Worm (Caenorhabditis elegans) whole organism, L4 larva: ENCODE results near the gene Y47D7A.19.

Source experiments
- D1046.2 ChIP-seq: fragments of 200-800 bp; sonication (Bioruptor generic); IDR thresholded peaks from 2 replicates; pipeline ENCODE4 v1.3.6; 2022; ENCODE audit warnings: missing genetic modification characterization, missing compliant biosample characterization
- F37D6.2 ChIP-seq: sonication (generic microtip); optimal IDR thresholded peaks from 2 replicates; lab custom pipeline; 2016; ENCODE audit warnings: mild to moderate bottlenecking, missing genetic modification characterization, missing compliant biosample characterization
- F49E8.2 ChIP-seq: sonication (generic microtip); optimal IDR thresholded peaks from 2 replicates; lab custom pipeline; 2016; ENCODE audit warnings: missing compliant biosample characterization, mild to moderate bottlenecking, missing genetic modification characterization, borderline replicate concordance
- R02D3.7 ChIP-seq: fragments of 150-350 bp; sonication (generic microtip); optimal IDR thresholded peaks from 3 replicates; lab custom pipeline; 2014; ENCODE audit warnings: missing biosample characterization, missing genetic modification characterization
- Y105C5A.15 ChIP-seq: fragments of 200-800 bp; sonication (Bioruptor generic); IDR thresholded peaks from 2 replicates; pipeline ENCODE4 v1.3.6; 2022; ENCODE audit warnings: missing genetic modification characterization, missing compliant biosample characterization
- Y5F2A.4 ChIP-seq: fragments of 200-800 bp; sonication (Bioruptor generic); optimal IDR thresholded peaks from 2 replicates; lab custom pipeline; 2018; ENCODE audit warnings: mild to moderate bottlenecking, missing genetic modification characterization, missing compliant biosample characterization
- aha-1 ChIP-seq: fragments of 150-350 bp; peaks from one replicate; lab custom pipeline; 2014; ENCODE audit warnings: missing biosample characterization, missing genetic modification characterization
- ceh-28 ChIP-seq: fragments of 150-350 bp; optimal IDR thresholded peaks from 2 replicates; lab custom pipeline; 2014; ENCODE audit warnings: missing biosample characterization, missing genetic modification reagents, missing genetic modification characterization
- ces-1 ChIP-seq: fragments of 150-350 bp; sonication (generic microtip); optimal IDR thresholded peaks from 4 replicates; lab custom pipeline; 2014; ENCODE audit warnings: missing biosample characterization, missing genetic modification reagents, missing genetic modification characterization
- dmd-6 ChIP-seq: fragments of 200-800 bp; sonication (Bioruptor generic); IDR thresholded peaks from 2 replicates; pipeline ENCODE4 v1.3.6; 2022; ENCODE audit warnings: missing genetic modification reagents, missing genetic modification characterization, missing compliant biosample characterization
- duxl-1 ChIP-seq: sonication (generic microtip); optimal IDR thresholded peaks from 2 replicates; lab custom pipeline; 2016; ENCODE audit warnings: mild to moderate bottlenecking, missing genetic modification characterization, moderate library complexity, missing compliant biosample characterization; ENCODE audit not compliant: poor library complexity
- dve-1 ChIP-seq: sonication (generic microtip); optimal IDR thresholded peaks from 2 replicates; lab custom pipeline; 2017; ENCODE audit warnings: antibody characterized with exemption, mild to moderate bottlenecking, missing genetic modification characterization, missing compliant biosample characterization; ENCODE audit not compliant: insufficient read depth
- egl-43 ChIP-seq: fragments of 200-800 bp; sonication (Bioruptor generic); IDR thresholded peaks from 2 replicates; pipeline ENCODE4 v1.3.6; 2022; ENCODE audit warnings: missing genetic modification reagents, missing genetic modification characterization, missing compliant biosample characterization
- fkh-10 ChIP-seq: fragments of 150-350 bp; optimal IDR thresholded peaks from 2 replicates; lab custom pipeline; 2014; ENCODE audit warnings: missing biosample characterization, missing genetic modification reagents, missing genetic modification characterization
- fos-1 ChIP-seq: fragments of 150-350 bp; optimal IDR thresholded peaks from 2 replicates; lab custom pipeline; 2014; ENCODE audit warnings: missing biosample characterization, missing genetic modification characterization
- jun-1 ChIP-seq: fragments of 150-350 bp; optimal IDR thresholded peaks from 2 replicates; lab custom pipeline; 2014; ENCODE audit warnings: missing biosample characterization, missing genetic modification reagents, missing genetic modification characterization
- lin-39 ChIP-seq: fragments of 150-350 bp; optimal IDR thresholded peaks from 2 replicates; lab custom pipeline; 2014; ENCODE audit warnings: missing biosample characterization, missing genetic modification reagents, missing genetic modification characterization
- lsy-2 ChIP-seq, 2 experiments: fragments of 150-350 bp in 1 of 2; sonication (generic microtip) in 1 of 2; optimal IDR thresholded peaks; 2 replicates each; lab custom pipeline; 2014 to 2017; ENCODE audit warnings: missing biosample characterization in 2 of 2, missing genetic modification characterization in 2 of 2
- madf-5 ChIP-seq, 2 experiments: fragments of 200-800 bp; sonication (Bioruptor generic); IDR thresholded peaks; 2 replicates each; pipeline ENCODE4 v1.3.6; 2022; ENCODE audit warnings: missing compliant biosample characterization in 2 of 2, missing genetic modification characterization in 2 of 2
- mxl-2 ChIP-seq: fragments of 200-800 bp; sonication (Bioruptor generic); conservative IDR thresholded peaks from 2 replicates; pipeline ENCODE4 v1.3.6; 2022; ENCODE audit warnings: missing genetic modification reagents, missing genetic modification characterization, missing compliant biosample characterization
- nhr-10 ChIP-seq: fragments of 150-350 bp; optimal IDR thresholded peaks from 2 replicates; lab custom pipeline; 2014; ENCODE audit warnings: missing biosample characterization, missing genetic modification characterization
- nhr-11 ChIP-seq: fragments of 150-350 bp; optimal IDR thresholded peaks from 2 replicates; lab custom pipeline; 2014; ENCODE audit warnings: missing biosample characterization, missing genetic modification characterization
- nhr-237 ChIP-seq: sonication (generic microtip); optimal IDR thresholded peaks from 2 replicates; lab custom pipeline; 2017; ENCODE audit warnings: missing biosample characterization, missing genetic modification characterization
- nhr-41 ChIP-seq: fragments of 200-800 bp; sonication (Bioruptor generic); IDR thresholded peaks from 2 replicates; pipeline ENCODE4 v1.3.6; 2022; ENCODE audit warnings: missing genetic modification reagents, missing genetic modification characterization, missing compliant biosample characterization
- nhr-42 ChIP-seq: fragments of 200-800 bp; sonication (Bioruptor generic); IDR thresholded peaks from 2 replicates; pipeline ENCODE4 v1.3.6; 2022; ENCODE audit warnings: missing genetic modification characterization, missing compliant biosample characterization
- nhr-6 ChIP-seq: fragments of 150-350 bp; optimal IDR thresholded peaks from 2 replicates; lab custom pipeline; 2014; ENCODE audit warnings: missing biosample characterization, missing genetic modification characterization
- nhr-76 ChIP-seq: fragments of 150-350 bp; optimal IDR thresholded peaks from 2 replicates; lab custom pipeline; 2014; ENCODE audit warnings: missing biosample characterization, missing genetic modification characterization
- pha-4 ChIP-seq, 2 experiments: fragments of 150-350 bp in 1 of 2; fragments of 200-800 bp in 1 of 2; sonication (Bioruptor generic) in 1 of 2; IDR thresholded peaks in 1 of 2; optimal IDR thresholded peaks in 1 of 2; 2 replicates each; pipeline versions ENCODE4 v1.3.6 to Lab custom; 2014 to 2022; ENCODE audit warnings: missing genetic modification characterization in 2 of 2, missing genetic modification reagents in 2 of 2, missing biosample characterization in 1 of 2, missing compliant biosample characterization in 1 of 2
- php-3 ChIP-seq: fragments of 200-800 bp; sonication (Bioruptor generic); IDR thresholded peaks from 2 replicates; pipeline ENCODE4 v1.3.6; 2022; ENCODE audit warnings: missing genetic modification reagents, missing genetic modification characterization, missing compliant biosample characterization
- pqm-1 ChIP-seq: sonication (generic microtip); optimal IDR thresholded peaks from 2 replicates; lab custom pipeline; 2017; ENCODE audit warnings: missing biosample characterization, missing genetic modification characterization
- rbr-2 ChIP-seq: sonication (generic microtip); optimal IDR thresholded peaks from 2 replicates; lab custom pipeline; 2016; ENCODE audit warnings: missing genotype, missing genetic modification characterization, missing compliant biosample characterization
- skn-1 ChIP-seq: fragments of 150-350 bp; optimal IDR thresholded peaks from 2 replicates; lab custom pipeline; 2014; ENCODE audit warnings: missing biosample characterization, missing genetic modification characterization
- snpc-4 ChIP-seq: fragments of 150-350 bp; optimal IDR thresholded peaks from 2 replicates; lab custom pipeline; 2014; ENCODE audit warnings: missing biosample characterization, missing genetic modification characterization
- unc-130 ChIP-seq: sonication (generic microtip); optimal IDR thresholded peaks from 2 replicates; lab custom pipeline; 2016; ENCODE audit warnings: missing genetic modification reagents, missing genetic modification characterization, missing compliant biosample characterization
- vab-7 ChIP-seq: fragments of 200-800 bp; sonication (Bioruptor generic); IDR thresholded peaks from 2 replicates; pipeline ENCODE4 v1.3.6; 2022; ENCODE audit warnings: missing genetic modification reagents, missing genetic modification characterization, missing compliant biosample characterization
- zfp-2 ChIP-seq: sonication (generic microtip); optimal IDR thresholded peaks from 2 replicates; lab custom pipeline; 2016; ENCODE audit warnings: mild to moderate bottlenecking, missing genetic modification characterization, missing compliant biosample characterization
- ztf-7 ChIP-seq: fragments of 150-350 bp; optimal IDR thresholded peaks from 2 replicates; lab custom pipeline; 2014; ENCODE audit warnings: missing biosample characterization, missing genetic modification characterization

The Y47D7A.19 gene

DNA sequence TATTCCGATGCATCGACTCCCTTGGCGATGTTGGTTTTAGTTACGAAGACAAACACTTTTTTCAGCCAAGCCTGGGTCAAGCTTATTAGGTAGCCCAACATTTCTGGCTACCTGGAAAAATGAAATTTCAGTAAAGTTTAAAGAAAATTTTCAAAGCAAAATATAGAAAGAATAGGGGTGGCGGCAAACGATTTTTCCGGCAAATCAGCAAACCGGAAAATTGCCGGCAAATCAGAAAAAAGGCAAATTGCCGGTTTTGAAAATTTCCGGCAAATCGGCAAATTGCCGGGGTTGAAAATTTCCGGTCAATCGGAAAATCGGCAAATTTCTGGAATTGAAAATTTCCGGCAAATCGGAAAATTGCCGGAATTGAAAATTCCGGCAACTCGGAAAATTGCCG, 46.5 kb upstream of the Y47D7A.19 start, which contains the start of gene F32D1.8:
TSS of gene F32D1.8 (minus strand) at position 101 of the 400 bp plus-strand sequence.
- TF ChIP-seq fos-1 (tag; lab: Kevin White, UChicago): no peak
- peak; percentile 69 for TF ChIP-seq aha-1 (tag; lab: Kevin White, UChicago)

DNA sequence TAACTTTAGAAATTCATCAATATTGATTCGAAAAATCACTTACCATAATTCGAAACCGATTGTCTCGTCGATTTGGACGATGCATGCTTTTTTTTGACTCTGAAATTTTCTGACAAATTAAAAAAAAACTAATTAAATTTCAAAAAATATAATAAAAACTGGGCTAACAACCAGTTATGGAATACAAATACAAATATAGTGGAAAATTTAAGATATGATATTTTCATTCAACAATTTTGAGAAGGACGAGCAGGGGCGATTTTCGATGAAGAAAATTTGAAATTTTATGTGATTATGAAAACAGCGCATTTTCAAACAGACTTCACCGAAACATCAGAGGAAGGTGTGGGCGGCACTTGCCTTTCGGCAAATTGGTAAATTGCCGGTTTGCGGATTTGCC, 41.9 kb upstream of the Y47D7A.19 start, which contains the start of gene F13A2.1:
TSS of gene F13A2.1 (minus strand) at position 101 of the 400 bp plus-strand sequence.
- TF ChIP-seq Y5F2A.4 (no peak), nhr-42 (no peak)

DNA sequence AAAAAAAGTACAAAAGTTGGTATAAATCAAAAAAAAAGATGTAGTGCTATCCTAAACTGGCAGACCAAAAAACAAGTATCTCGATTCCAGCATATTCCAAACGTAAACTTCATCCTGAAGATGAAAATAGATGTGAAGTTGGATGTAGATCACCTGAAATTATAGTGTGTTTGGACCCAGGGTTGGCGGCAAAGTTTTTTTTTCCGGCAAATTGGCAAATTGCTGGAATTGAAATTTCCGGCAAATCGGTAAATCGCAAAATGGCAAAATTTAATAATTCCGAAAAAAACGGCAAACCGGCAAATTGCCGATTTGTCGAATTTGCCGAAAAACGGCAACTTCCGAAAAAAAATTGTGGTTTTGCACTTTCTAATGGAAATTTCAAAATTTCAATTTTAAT, 39.7 kb upstream of the Y47D7A.19 start, which contains the start of gene F13A2.2:
TSS of gene F13A2.2 (minus strand) at position 101 of the 400 bp plus-strand sequence.
- no peak for TF ChIP-seq nhr-237
- TF ChIP-seq R02D3.7 (tag; lab: Kevin White, UChicago): no peak
- TF ChIP-seq lsy-2 (tag; optimal IDR thresholded peaks at IDR 0.05; lab: Kevin White, UChicago): no peak
- TF ChIP-seq egl-43 (GFP tag; lab: Robert Waterston, UW): no peak
- TF ChIP-seq nhr-11: no peak
- no peak for TF ChIP-seq jun-1 (tag; lab: Kevin White, UChicago)
- no peak for TF ChIP-seq nhr-6
- no peak for TF ChIP-seq D1046.2 (GFP tag; lab: Robert Waterston, UW)
- no peak for TF ChIP-seq snpc-4 (tag; lab: Kevin White, UChicago)
- TF ChIP-seq, all 104 proteins: peak for 0

DNA sequence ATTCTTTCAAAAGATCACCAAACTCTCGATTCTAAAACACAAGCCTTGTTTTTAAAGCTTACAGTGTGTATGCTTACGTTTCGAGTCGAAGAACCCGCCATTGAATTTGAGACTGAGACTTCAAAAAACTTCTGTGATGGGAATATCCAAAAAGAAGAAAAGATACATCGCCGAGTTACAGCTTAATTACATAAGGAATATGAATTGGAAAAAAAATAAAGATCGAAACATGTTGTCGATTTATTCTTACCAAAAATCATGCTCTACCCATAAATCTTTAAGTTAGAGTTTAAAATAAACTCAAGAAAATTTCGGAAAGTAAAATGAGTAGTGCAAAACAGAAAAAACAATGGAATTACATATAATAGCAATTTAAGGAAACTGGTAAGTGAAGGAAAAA, 38.0 kb upstream of the Y47D7A.19 start, which contains the start of gene F13A2.10:
TSS of gene F13A2.10 (minus strand) at position 101 of the 400 bp plus-strand sequence.
- TF ChIP-seq vab-7 (GFP tag; lab: Robert Waterston, UW) (no peak), aha-1 (tag; lab: Kevin White, UChicago) (peak; percentile 34)

DNA sequence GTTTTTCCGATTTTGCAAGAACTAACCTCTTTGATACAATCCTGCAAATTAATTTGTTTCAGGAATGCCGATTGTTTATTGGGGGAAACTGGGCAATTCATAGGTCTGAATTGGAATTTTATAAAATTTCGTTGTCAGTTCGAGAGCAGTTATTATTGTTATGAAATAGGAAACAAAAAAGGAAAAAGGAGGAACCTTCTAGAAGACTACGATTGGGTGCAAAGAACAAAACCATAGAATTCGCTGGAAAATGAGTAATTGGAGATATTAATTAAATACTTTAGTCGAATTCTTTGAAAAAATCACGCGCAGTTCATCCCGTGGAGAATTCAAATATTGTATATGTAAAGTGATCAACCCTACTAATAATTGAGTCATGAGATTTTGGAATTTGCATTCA, 36.7 kb upstream of the Y47D7A.19 start, which contains the start of gene F13A2.9:
TSS of gene F13A2.9 (minus strand) at position 101 of the 400 bp plus-strand sequence.
- no peak for TF ChIP-seq aha-1 (tag; lab: Kevin White, UChicago)
- TF ChIP-seq nhr-10 (tag; lab: Kevin White, UChicago): no peak
- TF ChIP-seq dmd-6 (GFP tag; lab: Robert Waterston, UW): no peak
- TF ChIP-seq rbr-2: no peak
- no peak for TF ChIP-seq skn-1
- TF ChIP-seq ces-1: no peak
- TF ChIP-seq nhr-76: no peak
- no peak for TF ChIP-seq Y5F2A.4
- no peak for TF ChIP-seq nhr-41 (GFP tag; lab: Robert Waterston, UW)
- TF ChIP-seq lin-39 (tag; lab: Kevin White, UChicago): no peak
- TF ChIP-seq F49E8.2 (tag; lab: Kevin White, UChicago): no peak
- TF ChIP-seq, all 104 proteins: peak for 0

DNA sequence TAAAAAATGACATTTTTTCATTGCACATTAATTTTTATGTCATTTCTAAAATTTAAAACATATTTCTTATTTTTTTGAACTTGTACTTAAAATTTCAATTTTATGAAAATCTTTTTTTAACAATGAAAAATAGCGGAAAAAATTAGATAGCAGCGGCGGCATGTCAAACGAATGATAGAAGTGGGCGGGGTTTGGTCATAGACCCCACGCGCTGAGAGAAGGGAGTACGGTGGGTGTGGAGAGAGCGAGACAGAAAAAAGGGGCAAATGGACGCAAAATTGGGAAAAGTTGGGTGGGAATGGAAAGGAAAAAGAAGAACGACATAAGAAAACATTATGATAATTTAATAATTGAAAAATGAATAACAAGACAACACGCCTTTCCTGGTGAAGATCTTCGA, 36.2 kb upstream of the Y47D7A.19 start:
- no peak for TF ChIP-seq pqm-1
- TF ChIP-seq duxl-1 (tag; lab: Kevin White, UChicago): no peak
- TF ChIP-seq madf-5 (GFP tag; IDR thresholded peaks at IDR 0.05; lab: Robert Waterston, UW): no peak
- no peak for TF ChIP-seq fkh-10 (GFP tag; lab: Kevin White, UChicago)
- no peak for TF ChIP-seq Y5F2A.4
- no peak for TF ChIP-seq pha-4 (GFP tag; IDR thresholded peaks at IDR 0.05; lab: Robert Waterston, UW)
- TF ChIP-seq pha-4 (tag; optimal IDR thresholded peaks at IDR 0.05; lab: Kevin White, UChicago): no peak
- TF ChIP-seq unc-130 (GFP tag; lab: Kevin White, UChicago): no peak
- TF ChIP-seq ztf-7: no peak
- TF ChIP-seq ceh-28: no peak
- no peak for TF ChIP-seq Y105C5A.15 (GFP tag; lab: Robert Waterston, UW)
- no peak for TF ChIP-seq zfp-2 (tag; lab: Kevin White, UChicago)
- TF ChIP-seq R02D3.7 (tag; lab: Kevin White, UChicago): no peak
- TF ChIP-seq mxl-2 (GFP tag; lab: Robert Waterston, UW): no peak
- TF ChIP-seq dve-1 (tag; lab: Kevin White, UChicago): no peak
- TF ChIP-seq php-3 (GFP tag; lab: Robert Waterston, UW): no peak
- no peak for TF ChIP-seq F37D6.2 (tag; lab: Kevin White, UChicago)
